Fruit fly (Drosophila melanogaster): ENCODE measurements around the gene msl-3.

dm6 chr3L:7149388-7149787 is 24.1 kb upstream of the msl-3 start:
- TF ChIP-seq pad (GFP tag; optimal IDR thresholded peaks at IDR 0.05) (no peak), Mnt (GFP tag; optimal IDR thresholded peaks at IDR 0.05) (no peak), CG7045 (GFP tag; optimal IDR thresholded peaks at IDR 0.05) (no peak), Hr96 (GFP tag; optimal IDR thresholded peaks at IDR 0.05) (no peak), cnc (optimal IDR thresholded peaks at IDR 0.05) (no peak)
